Worm (Caenorhabditis elegans): ENCODE results near the gene C17C3.5.

ce11 chrII:5591558-5591957 lies 39.9 kb downstream of the C17C3.5 start:
- TF ChIP-seq ceh-90 (tag; optimal IDR thresholded peaks at IDR 0.05) (no peak), C34B4.2 (tag; optimal IDR thresholded peaks at IDR 0.05) (no peak), sup-37 (GFP tag; optimal IDR thresholded peaks at IDR 0.05) (no peak), elt-3 (tag; optimal IDR thresholded peaks at IDR 0.05) (no peak), egl-27 (tag; optimal IDR thresholded peaks at IDR 0.05) (no peak), rnt-1 (tag; optimal IDR thresholded peaks at IDR 0.05) (no peak), skn-1 (tag; optimal IDR thresholded peaks at IDR 0.05) (no peak), jun-1 (tag; optimal IDR thresholded peaks at IDR 0.05) (no peak), dpl-1 (GFP tag; optimal IDR thresholded peaks at IDR 0.05) (no peak), snpc-4 (tag; optimal IDR thresholded peaks at IDR 0.05) (no peak)

Measured in whole organism, L1 larva.